Worm (Caenorhabditis elegans): ENCODE measurements around the gene T22D1.8.

- TF ChIP-seq T22C8.4 (GFP tag; IDR thresholded peaks at IDR 0.05) (no peak), med-1 (GFP tag; optimal IDR thresholded peaks at IDR 0.05; ENCODE audit: insufficient read depth) (no peak), klf-2 (GFP tag; conservative IDR thresholded peaks at IDR 0.05) (no peak)
Measured at ce11 chrIV:6879666-6880210, 26.4 kb downstream of the T22D1.8 start.

Data from whole organism, midembryonic.